Fruit fly (Drosophila melanogaster): Measurements from ENCODE around the gene Herp.
A peak's percentile ranks its signal among the peaks of the same experiment; 100 is the strongest.

The Herp gene

DNA sequence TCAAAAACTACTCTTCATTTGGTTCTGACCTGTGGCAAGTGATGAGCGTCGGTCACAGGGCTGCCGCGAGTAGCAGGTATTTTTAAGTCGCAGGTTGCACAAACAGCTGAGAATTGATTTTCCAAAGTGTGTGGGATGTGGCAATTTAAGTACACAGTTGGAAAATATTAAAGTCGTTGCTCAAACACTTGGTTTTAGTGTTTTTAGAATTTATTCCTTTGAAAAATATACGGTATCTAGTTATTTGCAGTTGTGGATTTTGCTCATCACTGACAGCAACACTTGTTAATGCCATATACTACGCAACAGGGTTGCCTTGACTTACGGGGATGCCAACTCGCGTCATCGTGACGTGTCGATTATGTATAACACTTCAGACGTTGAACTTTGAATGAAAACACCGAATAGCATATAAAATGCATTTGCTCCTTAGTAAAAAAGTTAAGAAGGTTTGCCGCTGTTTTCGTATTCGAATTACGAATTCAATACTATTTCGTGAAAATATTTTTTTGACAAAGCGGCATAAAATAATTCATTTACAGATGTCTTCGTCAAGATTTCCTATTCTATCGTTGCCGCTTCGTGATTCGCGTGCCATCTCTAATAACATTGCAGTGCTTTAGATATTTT lies at the start of gene Herp, which contains the start of gene r2d2 (continued):
- TF ChIP-seq al (GFP tag; IDR thresholded peaks at IDR 0.05) (peak; percentile 88), Deaf1 (tag; optimal IDR thresholded peaks at IDR 0.05) (peak; percentile 66), Lpt (GFP tag; optimal IDR thresholded peaks at IDR 0.05) (no peak), CG11398 (GFP tag; optimal IDR thresholded peaks at IDR 0.05) (peak; percentile 85), B-H1 (GFP tag; IDR thresholded peaks at IDR 0.05) (peak; percentile 60; the same call in 1 of the 3 replicates), stc (GFP tag; IDR thresholded peaks at IDR 0.05) (peak; percentile 72; the same call in 1 of the 2 replicates), CG8290 (GFP tag; optimal IDR thresholded peaks at IDR 0.05) (peak; percentile 82), CG8290 (tag; optimal IDR thresholded peaks at IDR 0.05) (peak; percentile 45 to 90), CG17186 (GFP tag; optimal IDR thresholded peaks at IDR 0.05) (peak; percentile 82), NK7.1 (GFP tag; optimal IDR thresholded peaks at IDR 0.05) (peak; percentile 91), Usf (GFP tag; optimal IDR thresholded peaks at IDR 0.05) (peak; percentile 80), Ssrp (tag; optimal IDR thresholded peaks at IDR 0.05) (peak; percentile 83), PHDP (tag; optimal IDR thresholded peaks at IDR 0.05) (peak; percentile 88), lola (GFP tag; optimal IDR thresholded peaks at IDR 0.05) (peak in 1 of 3 experiments; percentile 91), CG10267 (tag; optimal IDR thresholded peaks at IDR 0.05) (peak; percentile 82), sd (tag; optimal IDR thresholded peaks at IDR 0.05) (peak; percentile 75), CoRest (tag; optimal IDR thresholded peaks at IDR 0.05) (peak; percentile 95), gcm2 (GFP tag; optimal IDR thresholded peaks at IDR 0.05) (peak; percentile 75), Tbp (GFP tag; optimal IDR thresholded peaks at IDR 0.05) (no peak), Ptx1 (GFP tag; IDR thresholded peaks at IDR 0.05) (peak; percentile 91), Neu2 (GFP tag; optimal IDR thresholded peaks at IDR 0.05; ENCODE audit: borderline replicate concordance) (peak; percentile 72), CG6272 (GFP tag; IDR thresholded peaks at IDR 0.05) (peak; percentile 84), ap (GFP tag; IDR thresholded peaks at IDR 0.05) (peak; percentile 55; the same call in 1 of the 2 replicates), CG2875 (GFP tag; optimal IDR thresholded peaks at IDR 0.05) (peak; percentile 64), CG10274 (GFP tag; optimal IDR thresholded peaks at IDR 0.05) (peak; percentile 80), kay (GFP tag; optimal IDR thresholded peaks at IDR 0.05) (peak; percentile 86), Ada2b (GFP tag; IDR thresholded peaks at IDR 0.05) (peak; percentile 86), CG6813 (GFP tag; optimal IDR thresholded peaks at IDR 0.05) (peak; percentile 64), CG17385 (GFP tag; optimal IDR thresholded peaks at IDR 0.05) (peak; percentile 83), ham (GFP tag; IDR thresholded peaks at IDR 0.05) (peak; percentile 65), Adf1 (GFP tag; IDR thresholded peaks at IDR 0.05) (peak; percentile 64), CG1602 (GFP tag; optimal IDR thresholded peaks at IDR 0.05) (peak; percentile 89), Optix (GFP tag; IDR thresholded peaks at IDR 0.05) (peak; percentile 88), CG12104 (GFP tag; optimal IDR thresholded peaks at IDR 0.05) (peak; percentile 85), amos (GFP tag; IDR thresholded peaks at IDR 0.05; ENCODE audit: partially characterized antibody) (peak; percentile 70; the same call in 1 of the 2 replicates), CG2129 (GFP tag; IDR thresholded peaks at IDR 0.05; ENCODE audit: partially characterized antibody) (peak; percentile 45), CG12659 (GFP tag; optimal IDR thresholded peaks at IDR 0.05) (peak; percentile 91), mld (GFP tag; IDR thresholded peaks at IDR 0.05; ENCODE audit: partially characterized antibody) (no peak), CG12219 (GFP tag; optimal IDR thresholded peaks at IDR 0.05) (peak; percentile 83), sr (GFP tag; IDR thresholded peaks at IDR 0.05) (peak; percentile 44; the same call in 1 of the 3 replicates), fd102C (GFP tag; optimal IDR thresholded peaks at IDR 0.05) (peak; percentile 77), Nf-YB (GFP tag; optimal IDR thresholded peaks at IDR 0.05) (peak; percentile 64), CG30403 (GFP tag; optimal IDR thresholded peaks at IDR 0.05) (peak; percentile 96), hb (GFP tag; IDR thresholded peaks at IDR 0.05; ENCODE audit: partially characterized antibody) (0 out of 3 replicates have a peak, but pooled peaks have one; percentile 26), pnt (GFP tag; optimal IDR thresholded peaks at IDR 0.05) (peak; percentile 92), H15 (GFP tag; IDR thresholded peaks at IDR 0.05) (peak; percentile 82), gt (GFP tag; IDR thresholded peaks at IDR 0.05) (no peak; the same call in 1 of the 2 replicates), Blimp-1 (GFP tag; optimal IDR thresholded peaks at IDR 0.05) (peak; percentile 75), Trl (optimal IDR thresholded peaks at IDR 0.05) (no peak), Trl (GFP tag; optimal IDR thresholded peaks at IDR 0.05) (peak; percentile 96)
